Fruit fly (Drosophila melanogaster) whole organism, embryonic: ENCODE results near the gene mAcon1.

Source experiments
- Aef1 ChIP-seq: fragments of 200-800 bp; sonication (Bioruptor generic); IDR thresholded peaks from 3 replicates; pipeline ENCODE4 v1.3.6; 2022; ENCODE audit warnings: missing biosample characterization, missing genetic modification characterization
- Asciz ChIP-seq: fragments of 200-800 bp; sonication (Bioruptor generic); optimal IDR thresholded peaks from 2 replicates; lab custom pipeline; 2017; ENCODE audit warnings: missing biosample characterization, mild to moderate bottlenecking, missing genetic modification characterization, missing genetic modification reagents
- Awh ChIP-seq: fragments of 200-800 bp; sonication (Bioruptor generic); IDR thresholded peaks from 2 replicates; pipeline ENCODE4, ENCODE4 v1.3.6; 2022; ENCODE audit warnings: missing biosample characterization, missing genetic modification characterization
- BEAF-32 ChIP-seq: fragments of 200-800 bp; sonication (Bioruptor generic); optimal IDR thresholded peaks from 3 replicates; lab custom pipeline; 2017; ENCODE audit warnings: missing biosample characterization, missing genetic modification characterization, mild to moderate bottlenecking, moderate library complexity, missing genetic modification reagents
- CG10209 ChIP-seq: fragments of 200-800 bp; sonication (Bioruptor generic); optimal IDR thresholded peaks from 3 replicates; lab custom pipeline; 2017; ENCODE audit warnings: missing biosample characterization, mild to moderate bottlenecking, missing genetic modification characterization, missing genetic modification reagents
- CG10654 ChIP-seq: fragments of 200-800 bp; sonication (Bioruptor generic); optimal IDR thresholded peaks from 2 replicates; lab custom pipeline; 2016; ENCODE audit warnings: missing biosample characterization, missing genetic modification characterization
- CG11560 ChIP-seq: fragments of 200-800 bp; sonication (Bioruptor generic); IDR thresholded peaks from 3 replicates; pipeline ENCODE4 v1.3.6; 2022; ENCODE audit warnings: missing biosample characterization, missing genetic modification characterization
- CG15073 ChIP-seq: fragments of 200-800 bp; sonication (Bioruptor generic); optimal IDR thresholded peaks from 2 replicates; lab custom pipeline; 2016; ENCODE audit warnings: missing biosample characterization, missing genetic modification characterization
- CG1529 ChIP-seq: fragments of 200-800 bp; sonication (Bioruptor generic); optimal IDR thresholded peaks from 3 replicates; lab custom pipeline; 2018; ENCODE audit warnings: missing biosample characterization, missing genetic modification characterization
- CG1603 ChIP-seq: fragments of 200-800 bp; sonication (Bioruptor generic); optimal IDR thresholded peaks from 2 replicates; lab custom pipeline; 2019; ENCODE audit warnings: missing biosample characterization, mild to moderate bottlenecking, missing genetic modification characterization, moderate library complexity
- CG17328 ChIP-seq: fragments of 200-800 bp; sonication (Bioruptor generic); IDR thresholded peaks from 2 replicates; pipeline ENCODE4 v1.3.6; 2022; ENCODE audit warnings: missing biosample characterization, missing genetic modification characterization
- CG17829 ChIP-seq: fragments of 200-800 bp; optimal IDR thresholded peaks from 2 replicates; lab custom pipeline; 2019; ENCODE audit warnings: missing biosample characterization, mild to moderate bottlenecking, missing genetic modification characterization, moderate library complexity
- CG2875 ChIP-seq: fragments of 200-800 bp; sonication (Bioruptor generic); optimal IDR thresholded peaks from 2 replicates; lab custom pipeline; 2017; ENCODE audit warnings: missing biosample characterization, mild to moderate bottlenecking, missing genetic modification characterization, missing genetic modification reagents
- CG30431 ChIP-seq: fragments of 200-800 bp; sonication (Bioruptor generic); optimal IDR thresholded peaks from 2 replicates; lab custom pipeline; 2017; ENCODE audit warnings: missing biosample characterization, missing genetic modification characterization
- CG3065 ChIP-seq: fragments of 200-800 bp; sonication (Bioruptor generic); optimal IDR thresholded peaks from 2 replicates; lab custom pipeline; 2016; ENCODE audit warnings: missing biosample characterization, missing genetic modification characterization
- CG32772 ChIP-seq: fragments of 200-800 bp; sonication (Bioruptor generic); IDR thresholded peaks from 2 replicates; pipeline ENCODE4 v1.3.6; 2022; ENCODE audit warnings: missing biosample characterization, missing genetic modification characterization
- CG33557 ChIP-seq: fragments of 200-800 bp; sonication (Bioruptor generic); optimal IDR thresholded peaks from 2 replicates; lab custom pipeline; 2019; ENCODE audit warnings: missing biosample characterization, mild to moderate bottlenecking, missing genetic modification characterization, moderate library complexity
- CG4424 ChIP-seq: fragments of 200-800 bp; sonication (Bioruptor generic); optimal IDR thresholded peaks from 3 replicates; lab custom pipeline; 2016; ENCODE audit warnings: missing biosample characterization, missing genetic modification characterization
- CG4820 ChIP-seq: fragments of 200-800 bp; sonication (Bioruptor generic); optimal IDR thresholded peaks from 3 replicates; lab custom pipeline; 2016; ENCODE audit warnings: missing biosample characterization, missing genetic modification characterization
- CG5180 ChIP-seq: fragments of 200-800 bp; sonication (Bioruptor generic); optimal IDR thresholded peaks from 3 replicates; lab custom pipeline; 2017; ENCODE audit warnings: missing biosample characterization, missing genetic modification characterization, mild to moderate bottlenecking, moderate library complexity, missing genetic modification reagents
- CG5245 ChIP-seq: fragments of 200-800 bp; sonication (Bioruptor generic); optimal IDR thresholded peaks from 3 replicates; lab custom pipeline; 2016; ENCODE audit warnings: missing biosample characterization, missing genetic modification characterization
- CG5953 ChIP-seq: fragments of 200-800 bp; sonication (Bioruptor generic); IDR thresholded peaks from 2 replicates; pipeline ENCODE4 v1.3.6; 2022; ENCODE audit warnings: missing biosample characterization, missing genetic modification characterization
- CG9609 ChIP-seq: fragments of 200-800 bp; sonication (Bioruptor generic); optimal IDR thresholded peaks from 3 replicates; lab custom pipeline; 2016; ENCODE audit warnings: missing biosample characterization, missing genetic modification characterization
- CG9876 ChIP-seq: fragments of 200-800 bp; sonication (Bioruptor generic); optimal IDR thresholded peaks from 2 replicates; lab custom pipeline; 2016; ENCODE audit warnings: missing biosample characterization, missing genetic modification characterization
- Dek ChIP-seq: fragments of 200-800 bp; sonication (Bioruptor generic); optimal IDR thresholded peaks from 3 replicates; lab custom pipeline; 2019; ENCODE audit warnings: missing biosample characterization, mild to moderate bottlenecking, missing genetic modification characterization, moderate library complexity
- Eip74EF ChIP-seq, 2 experiments: fragments of 200-800 bp in 1 of 2; fragments of >200 bp in 1 of 2; sonication (Bioruptor generic) in 1 of 2; optimal IDR thresholded peaks; 2 replicates each; lab custom pipeline; 2017 to 2019; ENCODE audit warnings: missing biosample characterization in 2 of 2, missing genetic modification characterization in 2 of 2, mild to moderate bottlenecking in 1 of 2, moderate library complexity in 1 of 2
- Jarid2 ChIP-seq: fragments of 200-800 bp; sonication (Bioruptor generic); optimal IDR thresholded peaks from 3 replicates; lab custom pipeline; 2017; ENCODE audit warnings: mild to moderate bottlenecking, missing biosample characterization, missing genetic modification reagents, missing genetic modification characterization
- Kr ChIP-seq: fragments of 200-800 bp; sonication (Bioruptor generic); optimal IDR thresholded peaks from 2 replicates; lab custom pipeline; 2017; ENCODE audit warnings: missing biosample characterization, mild to moderate bottlenecking, missing genetic modification characterization
- Lhr ChIP-seq: fragments of 200-800 bp; sonication (Bioruptor generic); optimal IDR thresholded peaks from 3 replicates; lab custom pipeline; 2017; ENCODE audit warnings: mild to moderate bottlenecking, missing biosample characterization, missing genetic modification reagents, missing genetic modification characterization
- MESR4 ChIP-seq: fragments of 200-800 bp; sonication (Bioruptor generic); optimal IDR thresholded peaks from 2 replicates; lab custom pipeline; 2018; ENCODE audit warnings: missing biosample characterization, mild to moderate bottlenecking, missing genetic modification characterization, moderate library complexity
- Nf-YB ChIP-seq: fragments of 200-800 bp; sonication (Bioruptor generic); optimal IDR thresholded peaks from 3 replicates; lab custom pipeline; 2019; ENCODE audit warnings: missing biosample characterization, mild to moderate bottlenecking, missing genetic modification characterization, moderate library complexity
- NfI ChIP-seq: fragments of 200-800 bp; sonication (Bioruptor generic); optimal IDR thresholded peaks from 3 replicates; lab custom pipeline; 2018; ENCODE audit warnings: missing biosample characterization, mild to moderate bottlenecking, missing genetic modification characterization, moderate library complexity
- YL-1 ChIP-seq: fragments of 200-800 bp; sonication (Bioruptor generic); optimal IDR thresholded peaks from 3 replicates; lab custom pipeline; 2017; ENCODE audit warnings: missing biosample characterization, mild to moderate bottlenecking, missing genetic modification characterization
- ab ChIP-seq: fragments of 200-800 bp; sonication (Bioruptor generic); optimal IDR thresholded peaks from 2 replicates; lab custom pipeline; 2016; ENCODE audit warnings: missing biosample characterization, missing genetic modification characterization
- al ChIP-seq: fragments of 200-800 bp; sonication (Bioruptor generic); IDR thresholded peaks from 2 replicates; pipeline ENCODE4 v1.3.6; 2022; ENCODE audit warnings: missing biosample characterization, missing genetic modification characterization
- chif ChIP-seq, 2 experiments: fragments of 200-800 bp; sonication (Bioruptor generic); optimal IDR thresholded peaks; 3 replicates each; lab custom pipeline; 2016; ENCODE audit warnings: missing biosample characterization in 2 of 2, missing genetic modification characterization in 2 of 2
- crp ChIP-seq, 2 experiments: fragments of 200-800 bp; sonication (Bioruptor generic); optimal IDR thresholded peaks; 2 replicates in 1 of 2; 3 replicates in 1 of 2; lab custom pipeline; 2017; ENCODE audit warnings: missing biosample characterization in 2 of 2, missing genetic modification characterization in 2 of 2, mild to moderate bottlenecking in 1 of 2, moderate library complexity in 1 of 2
- esg ChIP-seq: fragments of 200-800 bp; sonication (Bioruptor generic); conservative IDR thresholded peaks from 2 replicates; pipeline ENCODE4 v1.3.6; 2022; ENCODE audit warnings: missing biosample characterization, missing genetic modification characterization
- fu2 ChIP-seq: fragments of 200-800 bp; sonication (Bioruptor generic); optimal IDR thresholded peaks from 2 replicates; lab custom pipeline; 2016; ENCODE audit warnings: missing biosample characterization, missing genetic modification characterization
- her ChIP-seq: fragments of 200-800 bp; sonication (Bioruptor generic); optimal IDR thresholded peaks from 2 replicates; lab custom pipeline; 2016; ENCODE audit warnings: missing biosample characterization, missing genetic modification characterization
- luna ChIP-seq: fragments of 200-800 bp; sonication (Bioruptor generic); optimal IDR thresholded peaks from 2 replicates; lab custom pipeline; 2016; ENCODE audit warnings: missing biosample characterization, missing genetic modification characterization
- nau ChIP-seq: fragments of 200-800 bp; sonication (Bioruptor generic); optimal IDR thresholded peaks from 3 replicates; lab custom pipeline; 2017; ENCODE audit warnings: missing biosample characterization, mild to moderate bottlenecking, missing genetic modification characterization, missing genetic modification reagents
- pros ChIP-seq: fragments of 200-800 bp; sonication (Bioruptor generic); optimal IDR thresholded peaks from 3 replicates; lab custom pipeline; 2019; ENCODE audit warnings: missing biosample characterization, mild to moderate bottlenecking, missing genetic modification characterization, moderate library complexity
- psq ChIP-seq: fragments of 200-800 bp; sonication (Bioruptor generic); optimal IDR thresholded peaks from 2 replicates; lab custom pipeline; 2017; ENCODE audit warnings: missing biosample characterization, missing genetic modification characterization
- pum ChIP-seq: fragments of 200-800 bp; sonication (Bioruptor generic); optimal IDR thresholded peaks from 2 replicates; lab custom pipeline; 2016; ENCODE audit warnings: missing biosample characterization, missing genetic modification characterization
- sc ChIP-seq, 3 experiments: fragments of >200 bp in 2 of 3; fragments of 200-800 bp in 1 of 3; sonication (Bioruptor generic) in 1 of 3; optimal IDR thresholded peaks; 2 replicates in 2 of 3; 3 replicates in 1 of 3; lab custom pipeline; 2017; ENCODE audit warnings: mild to moderate bottlenecking in 1 of 3, missing biosample characterization in 1 of 3, missing genetic modification characterization in 1 of 3, missing genetic modification reagents in 1 of 3
- sna ChIP-seq: fragments of 200-800 bp; sonication (Bioruptor generic); IDR thresholded peaks from 2 replicates; pipeline ENCODE4 v1.3.6; 2022; ENCODE audit warnings: missing biosample characterization, missing genetic modification characterization; ENCODE audit not compliant: partially characterized antibody
- sqz ChIP-seq: fragments of 200-800 bp; sonication (Bioruptor generic); optimal IDR thresholded peaks from 3 replicates; lab custom pipeline; 2018; ENCODE audit warnings: missing biosample characterization, mild to moderate bottlenecking, missing genetic modification characterization
- stc ChIP-seq: fragments of 200-800 bp; sonication (Bioruptor generic); IDR thresholded peaks from 2 replicates; pipeline ENCODE4 v1.3.6; 2022; ENCODE audit warnings: missing biosample characterization, missing genetic modification characterization
- tin ChIP-seq: fragments of 200-800 bp; sonication (Bioruptor generic); optimal IDR thresholded peaks from 3 replicates; lab custom pipeline; 2016; ENCODE audit warnings: missing biosample characterization, missing genetic modification characterization

mAcon1 gene

DNA sequence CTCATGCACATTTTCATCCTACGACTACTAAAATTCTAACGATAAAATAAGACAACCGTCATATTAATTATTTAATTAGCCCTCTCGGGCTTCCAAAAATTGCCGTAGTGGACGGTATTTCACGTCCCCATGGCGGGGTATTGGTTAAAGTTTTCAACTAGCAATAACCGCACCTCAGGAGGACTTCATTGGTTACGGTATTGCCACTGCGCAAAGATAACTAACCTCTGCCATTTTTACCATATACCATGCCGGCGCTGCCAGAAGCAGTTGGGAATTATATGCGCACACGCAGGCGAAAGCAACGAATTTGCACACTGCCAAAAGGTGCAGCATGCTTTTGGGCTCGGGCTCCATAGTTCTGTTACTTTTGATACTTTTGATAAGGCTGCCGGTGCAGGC is 46.6 kb downstream of the mAcon1 start (continued):
- TF ChIP-seq CG2875 (GFP tag; lab: Kevin White, UChicago) = no peak
- peak; percentile 36 for TF ChIP-seq Dek
- no peak for TF ChIP-seq BEAF-32 (GFP tag; lab: Kevin White, UChicago)
- TF ChIP-seq CG32772 = no peak
- no peak for TF ChIP-seq MESR4
- no peak for TF ChIP-seq fu2
- peak; percentile 12 for TF ChIP-seq CG10654 (GFP tag; lab: Kevin White, UChicago)
- TF ChIP-seq NfI (GFP tag; lab: Kevin White, UChicago) = no peak
- TF ChIP-seq Kr (GFP tag; lab: Kevin White, UChicago) = no peak
- TF ChIP-seq CG4820 (GFP tag; lab: Kevin White, UChicago) = peak; percentile 1
- peak; percentile 40 for TF ChIP-seq CG17829 (tag; lab: Kevin White, UChicago)
- TF ChIP-seq stc (GFP tag; lab: Robert Waterston, UW) = peak; percentile 50; the same call in 1 of the 2 replicates
- no peak for TF ChIP-seq CG30431 (GFP tag; lab: Kevin White, UChicago)
- no peak for TF ChIP-seq Asciz (GFP tag; lab: Kevin White, UChicago)
- no peak for TF ChIP-seq Nf-YB
- TF ChIP-seq CG4424 (GFP tag; lab: Kevin White, UChicago) = peak; percentile 2
- no peak for TF ChIP-seq sna (GFP tag; lab: Robert Waterston, UW)
- no peak for TF ChIP-seq Lhr (GFP tag; lab: Kevin White, UChicago)
- TF ChIP-seq esg = no peak
- peak; percentile 49 for TF ChIP-seq her (GFP tag; lab: Kevin White, UChicago)
- TF ChIP-seq ab = no peak
- TF ChIP-seq pros (GFP tag; lab: Kevin White, UChicago) = peak; percentile 87
- no peak for TF ChIP-seq al (GFP tag; lab: Robert Waterston, UW)
- peak; percentile 57 for TF ChIP-seq CG17328 (GFP tag; lab: Robert Waterston, UW)
- no peak for TF ChIP-seq YL-1 (GFP tag; lab: Kevin White, UChicago)
- TF ChIP-seq Jarid2 (GFP tag; lab: Kevin White, UChicago) = peak; percentile 76
- TF ChIP-seq CG5245 (GFP tag; lab: Kevin White, UChicago) = peak; percentile 62
- no peak for TF ChIP-seq Aef1
- TF ChIP-seq CG1529 (GFP tag; lab: Kevin White, UChicago) = peak; percentile 31
- peak; percentile 3 to 54 for TF ChIP-seq chif (GFP tag; optimal IDR thresholded peaks at IDR 0.05; lab: Kevin White, UChicago)
- no peak for TF ChIP-seq CG3065 (GFP tag; lab: Kevin White, UChicago)
- no peak for TF ChIP-seq CG15073
- no peak for TF ChIP-seq nau (GFP tag; lab: Kevin White, UChicago)
- TF ChIP-seq crp (GFP tag; optimal IDR thresholded peaks at IDR 0.05; lab: Kevin White, UChicago) = no peak
- no peak for TF ChIP-seq CG9609 (GFP tag; lab: Kevin White, UChicago)
- TF ChIP-seq Eip74EF (GFP tag; optimal IDR thresholded peaks at IDR 0.05; lab: Kevin White, UChicago) = no peak
- peak; percentile 39 for TF ChIP-seq tin (GFP tag; lab: Kevin White, UChicago)
- no peak for TF ChIP-seq CG5953 (GFP tag; lab: Robert Waterston, UW)
- no peak for TF ChIP-seq psq (GFP tag; lab: Kevin White, UChicago)
- TF ChIP-seq CG5180 (GFP tag; lab: Kevin White, UChicago) = no peak
- TF ChIP-seq CG11560 = no peak
- TF ChIP-seq sc (optimal IDR thresholded peaks at IDR 0.05; lab: Kevin White, UChicago) = no peak
- TF ChIP-seq sc (GFP tag; optimal IDR thresholded peaks at IDR 0.05; lab: Kevin White, UChicago) = no peak
- TF ChIP-seq CG9876 (GFP tag; lab: Kevin White, UChicago) = peak; percentile 7
- no peak for TF ChIP-seq CG33557 (GFP tag; lab: Kevin White, UChicago)
- peak; percentile 53 for TF ChIP-seq CG10209 (GFP tag; lab: Kevin White, UChicago)
- TF ChIP-seq luna (GFP tag; lab: Kevin White, UChicago) = no peak
- TF ChIP-seq Awh (GFP tag; lab: Robert Waterston, UW) = peak; percentile 20; the same call in 1 of the 2 replicates
- TF ChIP-seq sqz (GFP tag; lab: Kevin White, UChicago) = no peak
- TF ChIP-seq CG1603 = peak; percentile 34
- peak; percentile 13 for TF ChIP-seq pum (GFP tag; lab: Kevin White, UChicago)
